Worm (Caenorhabditis elegans): ENCODE data around the gene R10E11.6.

Gene R10E11.6

DNA sequence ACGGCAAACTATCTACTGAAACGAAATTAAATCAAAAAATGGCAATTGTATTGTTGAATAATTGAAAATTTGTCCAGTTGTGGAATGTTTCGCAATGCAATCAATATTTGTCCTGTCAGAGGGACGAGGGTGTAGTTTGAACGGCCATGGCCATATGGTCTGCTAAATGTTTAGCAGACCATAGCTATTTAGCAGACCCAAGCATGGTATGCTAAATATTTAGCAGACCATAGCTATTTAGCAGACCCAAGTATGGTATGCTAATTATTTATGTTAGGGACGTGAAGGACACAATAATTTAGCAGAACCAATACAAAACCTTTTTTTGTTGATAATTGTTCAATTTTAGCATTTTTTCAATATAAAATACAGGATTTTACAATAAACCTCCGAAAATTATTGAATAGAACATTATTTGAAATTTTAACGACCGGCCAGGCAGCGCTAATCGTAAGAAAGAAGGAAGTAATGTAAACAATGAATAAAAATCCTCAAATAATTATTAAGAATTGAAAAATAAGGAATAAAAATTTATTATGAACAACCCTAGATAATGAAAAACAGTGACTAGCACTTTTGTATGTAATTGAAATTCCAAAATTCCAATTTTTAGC is 22.3 kb downstream of the R10E11.6 start, which contains the start of gene riok-3:
TSS of gene riok-3 (minus strand) at position 15 of the 614 bp plus-strand sequence.
- peak in 1 of 2 experiments; percentile 7 for TF ChIP-seq lsy-2 (tag; optimal IDR thresholded peaks at IDR 0.05)
- TF ChIP-seq C16A3.4 (tag; optimal IDR thresholded peaks at IDR 0.05) = no peak
- peak; percentile 63 for TF ChIP-seq nhr-85 (tag)
- TF ChIP-seq nhr-90 (tag; optimal IDR thresholded peaks at IDR 0.05; ENCODE audit: poor library complexity) = no peak
- peak in 1 of 2 experiments; percentile 11 for TF ChIP-seq efl-1 (optimal IDR thresholded peaks at IDR 0.05)
- peak in 1 of 2 experiments; percentile 71 for TF ChIP-seq efl-1 (GFP tag; optimal IDR thresholded peaks at IDR 0.05 in 1 of 2)
- TF ChIP-seq lir-3 (tag; optimal IDR thresholded peaks at IDR 0.05; ENCODE audit: poor library complexity) = peak; percentile 18
- TF ChIP-seq swsn-7 (tag; optimal IDR thresholded peaks at IDR 0.05) = no peak
- TF ChIP-seq hlh-4 (tag; optimal IDR thresholded peaks at IDR 0.05) = no peak
- peak; percentile 0 for TF ChIP-seq snu-23 (GFP tag; optimal IDR thresholded peaks at IDR 0.05)
- no peak for TF ChIP-seq aly-2 (tag; optimal IDR thresholded peaks at IDR 0.05)
- peak; percentile 38 for TF ChIP-seq ama-1 (optimal IDR thresholded peaks at IDR 0.05)
- peak; percentile 42 for TF ChIP-seq nhr-71 (tag; optimal IDR thresholded peaks at IDR 0.05)
- TF ChIP-seq pqm-1 (tag; optimal IDR thresholded peaks at IDR 0.05) = no peak
- peak; percentile 29 for TF ChIP-seq zip-4 (GFP tag; optimal IDR thresholded peaks at IDR 0.05)

DNA sequence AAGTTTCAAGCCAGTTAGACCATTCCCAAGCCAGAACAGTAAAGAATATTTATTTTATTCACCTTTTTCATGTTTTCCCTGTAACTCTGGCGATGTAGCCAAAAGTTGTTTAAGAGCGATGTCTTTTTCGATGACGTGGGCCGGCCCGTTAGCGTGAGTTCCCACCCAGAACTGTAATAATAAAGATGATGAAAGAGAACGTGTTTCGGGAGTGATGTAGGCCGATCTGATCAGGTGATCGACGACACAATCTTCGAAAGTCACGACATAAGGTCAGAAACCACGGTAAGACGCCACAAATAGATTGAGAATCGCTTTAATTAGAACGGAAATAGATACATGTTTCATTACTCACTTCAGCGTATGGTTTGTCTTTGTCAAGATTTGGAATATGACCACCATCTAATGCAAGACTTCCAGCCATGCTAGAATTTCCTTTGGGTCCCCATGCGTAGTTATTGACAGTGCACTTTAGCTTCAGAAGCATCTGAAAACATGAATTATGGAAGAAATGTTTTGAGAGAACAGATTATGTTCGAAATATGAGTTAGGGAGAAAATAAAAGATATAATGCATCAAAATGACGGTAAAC is 24.3 kb downstream of the R10E11.6 start, which contains the start of gene ZK632.4:
TSS of gene ZK632.4 (minus strand) at position 487 of the 592 bp plus-strand sequence.
- TF ChIP-seq nhr-85 (tag) = peak; percentile 37
- no peak for TF ChIP-seq nhr-19 (GFP tag; conservative IDR thresholded peaks at IDR 0.05)
- no peak for TF ChIP-seq zip-4 (GFP tag; optimal IDR thresholded peaks at IDR 0.05)
- TF ChIP-seq nhr-77 (tag; optimal IDR thresholded peaks at IDR 0.05) = no peak
- TF ChIP-seq elt-3 (tag; optimal IDR thresholded peaks at IDR 0.05) = peak in 1 of 6 experiments; percentile 26
- 0 out of 2 replicates have a peak, but pooled peaks have one; percentile 35 for TF ChIP-seq grh-1 (GFP tag; IDR thresholded peaks at IDR 0.05)
- no peak for TF ChIP-seq nhr-90 (tag; optimal IDR thresholded peaks at IDR 0.05; ENCODE audit: poor library complexity)
- TF ChIP-seq aha-1 (tag; optimal IDR thresholded peaks at IDR 0.05) = no peak
- TF ChIP-seq nhr-11 (tag; optimal IDR thresholded peaks at IDR 0.05) = no peak
- TF ChIP-seq pax-3 (tag; optimal IDR thresholded peaks at IDR 0.05) = no peak
- peak; percentile 37 for TF ChIP-seq unc-130 (tag; optimal IDR thresholded peaks at IDR 0.05)

DNA sequence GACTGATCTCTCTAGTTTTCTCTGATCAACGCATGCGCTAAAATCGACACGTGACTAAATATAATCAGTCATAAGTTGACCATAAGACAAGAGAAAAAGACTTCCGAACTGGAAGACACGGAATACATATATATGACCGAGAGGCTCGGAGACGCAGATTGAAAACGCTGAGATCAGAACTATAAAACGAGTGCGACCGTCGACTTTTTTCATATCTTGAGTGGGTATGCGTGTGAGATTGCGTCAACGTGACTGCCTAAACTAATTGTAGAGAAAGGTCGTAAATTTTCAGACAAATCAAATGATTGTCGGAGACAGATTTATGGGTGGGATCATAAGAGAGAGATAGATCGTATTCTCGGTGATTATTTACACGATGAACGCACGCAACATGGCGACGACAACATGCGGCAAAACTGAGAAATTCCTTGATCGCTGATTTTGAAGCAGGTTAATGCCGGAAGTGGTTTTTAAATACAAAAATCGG is 24.8 kb downstream of the R10E11.6 start:
- TF ChIP-seq egl-27 (tag; optimal IDR thresholded peaks at IDR 0.05) = no peak
- TF ChIP-seq swsn-7 (tag; optimal IDR thresholded peaks at IDR 0.05) = no peak
- peak; percentile 71 for TF ChIP-seq nhr-71 (tag; optimal IDR thresholded peaks at IDR 0.05)
- TF ChIP-seq dsc-1 (tag; optimal IDR thresholded peaks at IDR 0.05) = no peak
- no peak for TF ChIP-seq lin-13 (GFP tag; optimal IDR thresholded peaks at IDR 0.05)
- TF ChIP-seq ceh-63 (GFP tag; optimal IDR thresholded peaks at IDR 0.05) = no peak
- no peak for TF ChIP-seq alr-1 (tag; optimal IDR thresholded peaks at IDR 0.05; ENCODE audit: borderline replicate concordance)
- peak; percentile 59 for TF ChIP-seq elt-2 (tag; optimal IDR thresholded peaks at IDR 0.05)
- no peak for TF ChIP-seq ztf-11 (tag; optimal IDR thresholded peaks at IDR 0.05)
- peak; percentile 64 for TF ChIP-seq ztf-4 (tag; optimal IDR thresholded peaks at IDR 0.05)
- TF ChIP-seq fkh-4 (tag; optimal IDR thresholded peaks at IDR 0.05; ENCODE audit: borderline replicate concordance) = no peak
- TF ChIP-seq unc-98 (GFP tag; IDR thresholded peaks at IDR 0.05) = no peak
- no peak for TF ChIP-seq nhr-237 (tag; optimal IDR thresholded peaks at IDR 0.05)
- TF ChIP-seq ceh-8 (GFP tag; optimal IDR thresholded peaks at IDR 0.05) = no peak
- peak; percentile 42 for TF ChIP-seq nhr-19 (GFP tag; conservative IDR thresholded peaks at IDR 0.05)
- no peak for TF ChIP-seq nhr-12 (tag; optimal IDR thresholded peaks at IDR 0.05)
- TF ChIP-seq nhr-11 (tag; optimal IDR thresholded peaks at IDR 0.05) = no peak
- TF ChIP-seq lsy-2 (tag; optimal IDR thresholded peaks at IDR 0.05) = peak in 1 of 2 experiments; percentile 39
- no peak for TF ChIP-seq sup-37 (GFP tag; optimal IDR thresholded peaks at IDR 0.05)
- TF ChIP-seq lin-15B (tag; optimal IDR thresholded peaks at IDR 0.05) = no peak
- TF ChIP-seq tbx-2 (tag; optimal IDR thresholded peaks at IDR 0.05) = no peak
- no peak for TF ChIP-seq fkh-8 (tag; optimal IDR thresholded peaks at IDR 0.05)
- no peak for TF ChIP-seq fos-1 (tag; optimal IDR thresholded peaks at IDR 0.05)
- peak; percentile 43 for TF ChIP-seq nhr-90 (tag; optimal IDR thresholded peaks at IDR 0.05; ENCODE audit: poor library complexity)
- peak in 1 of 2 experiments; percentile 66 for TF ChIP-seq mdl-1 (tag; optimal IDR thresholded peaks at IDR 0.05)
- TF ChIP-seq nhr-84 (tag; optimal IDR thresholded peaks at IDR 0.05) = no peak
- peak in 1 of 2 experiments; percentile 74 for TF ChIP-seq lin-35 (GFP tag; optimal IDR thresholded peaks at IDR 0.05)
- TF ChIP-seq nhr-20 (tag; optimal IDR thresholded peaks at IDR 0.05) = peak; percentile 65
- TF ChIP-seq C16A3.4 (tag; optimal IDR thresholded peaks at IDR 0.05) = no peak
- TF ChIP-seq isw-1 (GFP tag; IDR thresholded peaks at IDR 0.05) = no peak
